Fruit fly (Drosophila melanogaster): ENCODE measurements around the gene CG3769.

DNA sequence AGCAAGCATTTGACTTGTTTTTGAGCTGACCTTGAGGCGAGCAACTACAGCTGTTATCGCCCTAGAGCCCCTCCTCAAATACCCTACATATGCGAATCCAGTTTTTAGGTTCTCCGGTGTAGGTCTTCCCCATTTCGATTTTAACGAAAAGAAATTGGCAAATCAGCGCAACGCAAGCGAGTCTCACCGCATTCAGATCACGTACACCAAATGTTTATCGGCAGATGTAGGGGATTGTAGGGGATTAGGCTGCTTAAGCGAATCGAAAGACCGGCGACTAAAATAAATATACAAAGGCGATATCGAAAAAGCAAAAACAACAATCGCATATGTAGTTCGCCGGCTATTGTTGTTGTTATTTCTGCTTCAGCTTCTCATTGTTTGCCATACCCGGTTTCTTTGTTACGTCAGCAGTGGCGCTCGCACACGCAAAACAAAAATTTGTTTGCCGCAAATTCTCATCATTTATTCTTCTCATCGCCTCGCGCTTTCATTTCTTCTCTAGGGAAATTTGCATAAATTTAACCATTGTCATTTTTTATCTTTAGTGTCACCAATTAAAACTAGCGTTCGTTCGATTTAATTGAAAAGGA, 47.1 kb upstream of the CG3769 start:
- no peak for TF ChIP-seq pfk (GFP tag; optimal IDR thresholded peaks at IDR 0.05)
- TF ChIP-seq Med (GFP tag): peak; percentile 98
- 0 out of 3 replicates have a peak, but pooled peaks have one; percentile 54 for TF ChIP-seq ken (GFP tag; IDR thresholded peaks at IDR 0.05)
